Worm (Caenorhabditis elegans) whole organism, L4 larva: ENCODE measurements around the gene spig-9.
A peak's percentile ranks its signal among the peaks of the same experiment; 100 is the strongest.

ENCODE experiments used
- F44E2.7 ChIP-seq: fragments of 200-800 bp; sonication (Bioruptor generic); IDR thresholded peaks from 2 replicates; pipeline ENCODE4 v2.1.2; 2022; ENCODE audit warnings: missing genetic modification characterization, missing compliant biosample characterization
- R02D3.7 ChIP-seq: fragments of 150-350 bp; sonication (generic microtip); optimal IDR thresholded peaks from 3 replicates; lab custom pipeline; 2014; ENCODE audit warnings: missing biosample characterization, missing genetic modification characterization
- Y48G9A.11 ChIP-seq: fragments of 200-800 bp; sonication (Bioruptor generic); IDR thresholded peaks from 2 replicates; pipeline ENCODE4 v1.3.6; 2022; ENCODE audit warnings: missing genetic modification reagents, missing genetic modification characterization, missing compliant biosample characterization
- aha-1 ChIP-seq: fragments of 150-350 bp; peaks from one replicate; lab custom pipeline; 2014; ENCODE audit warnings: missing biosample characterization, missing genetic modification characterization
- ceh-44 ChIP-seq: fragments of 200-800 bp; sonication (Bioruptor generic); IDR thresholded peaks from 2 replicates; pipeline ENCODE4 v1.3.6; 2022; ENCODE audit warnings: missing genetic modification reagents, missing genetic modification characterization, missing compliant biosample characterization
- daf-8 ChIP-seq: fragments of 200-800 bp; sonication (Bioruptor generic); IDR thresholded peaks from 2 replicates; pipeline ENCODE4 v1.3.6; 2022; ENCODE audit warnings: missing genetic modification characterization, missing compliant biosample characterization
- dpl-1 ChIP-seq: fragments of 150-350 bp; optimal IDR thresholded peaks from 2 replicates; lab custom pipeline; 2014; ENCODE audit warnings: missing biosample characterization, missing genetic modification reagents, missing genetic modification characterization
- lir-3 ChIP-seq: sonication (generic microtip); optimal IDR thresholded peaks from 2 replicates; lab custom pipeline; 2016; ENCODE audit warnings: mild to moderate bottlenecking, missing genetic modification characterization, missing compliant biosample characterization
- lsy-2 ChIP-seq, 2 experiments: fragments of 150-350 bp in 1 of 2; sonication (generic microtip) in 1 of 2; optimal IDR thresholded peaks; 2 replicates each; lab custom pipeline; 2014 to 2017; ENCODE audit warnings: missing biosample characterization in 2 of 2, missing genetic modification characterization in 2 of 2
- unc-39 ChIP-seq: sonication (generic microtip); optimal IDR thresholded peaks from 2 replicates; lab custom pipeline; 2017; ENCODE audit warnings: missing biosample characterization, missing genetic modification characterization
- ztf-7 ChIP-seq: fragments of 150-350 bp; optimal IDR thresholded peaks from 2 replicates; lab custom pipeline; 2014; ENCODE audit warnings: missing biosample characterization, missing genetic modification characterization

DNA sequence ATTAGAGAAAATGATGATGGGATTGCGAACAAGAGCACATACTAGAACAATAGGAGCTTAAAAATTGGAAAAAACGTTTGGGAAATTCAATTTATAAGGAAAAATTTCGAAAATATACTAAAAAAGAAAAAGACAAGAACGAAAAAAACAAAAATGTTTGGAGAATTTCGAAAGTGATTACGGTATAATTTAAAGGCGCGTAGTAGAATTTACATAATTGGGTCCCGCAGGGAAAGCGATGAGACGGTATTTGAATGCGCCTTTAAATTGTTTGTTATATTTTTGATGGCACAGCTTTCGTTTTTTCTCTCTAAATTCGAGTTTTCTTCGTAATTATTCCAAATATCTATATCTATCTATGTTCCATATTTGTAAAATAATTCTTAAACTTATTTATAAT, 48.4 kb upstream of the spig-9 start:
- TF ChIP-seq lsy-2 (tag; optimal IDR thresholded peaks at IDR 0.05; lab: Kevin White, UChicago), result peak in 1 of 2 experiments; percentile 35
- no peak for TF ChIP-seq Y48G9A.11
- no peak for TF ChIP-seq ceh-44 (GFP tag; lab: Robert Waterston, UW)
- no peak for TF ChIP-seq dpl-1
- TF ChIP-seq daf-8 (GFP tag; lab: Robert Waterston, UW), result no peak
- TF ChIP-seq aha-1, result no peak
- no peak for TF ChIP-seq lir-3 (tag; lab: Kevin White, UChicago)
- TF ChIP-seq R02D3.7 (tag; lab: Kevin White, UChicago), result no peak
- no peak for TF ChIP-seq F44E2.7 (GFP tag; lab: Robert Waterston, UW)
- TF ChIP-seq ztf-7 (tag; lab: Kevin White, UChicago), result no peak
- no peak for TF ChIP-seq unc-39 (tag; lab: Kevin White, UChicago)
